Worm (Caenorhabditis elegans) whole organism, early embryonic: ENCODE measurements around the gene sre-35.

ENCODE experiments used
- B0310.2 ChIP-seq: sonication (generic microtip); optimal IDR thresholded peaks from 2 replicates; lab custom pipeline; 2016; ENCODE audit warnings: mild to moderate bottlenecking, missing genetic modification characterization, missing compliant biosample characterization
- F13C5.2 ChIP-seq: sonication (generic microtip); optimal IDR thresholded peaks from 2 replicates; lab custom pipeline; 2017; ENCODE audit warnings: mild to moderate bottlenecking, missing genetic modification characterization, inconsistent platforms, missing compliant biosample characterization
- aly-1 ChIP-seq: sonication (generic microtip); optimal IDR thresholded peaks from 2 replicates; lab custom pipeline; 2016; ENCODE audit warnings: missing genetic modification characterization, missing compliant biosample characterization
- ama-1 ChIP-seq: fragments of 150-350 bp; optimal IDR thresholded peaks from 2 replicates; lab custom pipeline; 2014
- ceh-13 ChIP-seq: fragments of 200-800 bp; sonication (Bioruptor generic); optimal IDR thresholded peaks from 2 replicates; lab custom pipeline; 2018; ENCODE audit warnings: mild to moderate bottlenecking, missing genetic modification characterization, missing compliant biosample characterization
- ceh-36 ChIP-seq: sonication (generic microtip); optimal IDR thresholded peaks from 2 replicates; lab custom pipeline; 2016; ENCODE audit warnings: missing genetic modification characterization, inconsistent platforms, missing compliant biosample characterization
- ets-7 ChIP-seq: sonication (generic microtip); optimal IDR thresholded peaks from 2 replicates; lab custom pipeline; 2016; ENCODE audit warnings: missing genotype, missing genetic modification characterization, missing compliant biosample characterization
- flt-1 ChIP-seq: fragments of 200-800 bp; sonication (Bioruptor generic); IDR thresholded peaks from 2 replicates; pipeline ENCODE4 v1.3.6; 2022; ENCODE audit warnings: missing genetic modification characterization, missing compliant biosample characterization
- hmbx-1 ChIP-seq: sonication (generic microtip); optimal IDR thresholded peaks from 2 replicates; lab custom pipeline; 2016; ENCODE audit warnings: mild to moderate bottlenecking, missing genetic modification characterization, missing compliant biosample characterization
- hmg-4 ChIP-seq: fragments of 200-800 bp; sonication (Bioruptor generic); optimal IDR thresholded peaks from 2 replicates; lab custom pipeline; 2018; ENCODE audit warnings: mild to moderate bottlenecking, missing genetic modification characterization, missing compliant biosample characterization
- hnd-1 ChIP-seq: sonication (generic microtip); optimal IDR thresholded peaks from 2 replicates; lab custom pipeline; 2016; ENCODE audit warnings: missing genetic modification characterization, missing compliant biosample characterization
- pes-1 ChIP-seq: fragments of 200-800 bp; sonication (Bioruptor generic); IDR thresholded peaks from 2 replicates; pipeline ENCODE4 v1.3.6; 2022; ENCODE audit warnings: missing genetic modification reagents, missing genetic modification characterization, missing compliant biosample characterization
- scrt-1 ChIP-seq: fragments of 200-800 bp; sonication (Bioruptor generic); IDR thresholded peaks from 2 replicates; pipeline ENCODE4 v1.3.6; 2022; ENCODE audit warnings: missing genetic modification characterization, missing compliant biosample characterization
- sea-1 ChIP-seq: fragments of 200-800 bp; sonication (Bioruptor generic); conservative IDR thresholded peaks from 2 replicates; pipeline ENCODE4 v1.3.6; 2022; ENCODE audit warnings: missing genetic modification characterization, missing compliant biosample characterization
- tbx-11 ChIP-seq: fragments of 200-800 bp; sonication (Bioruptor generic); IDR thresholded peaks from 2 replicates; pipeline ENCODE4 v1.3.6; 2022; ENCODE audit warnings: missing genetic modification characterization, missing compliant biosample characterization
- tbx-37 ChIP-seq: fragments of 200-800 bp; sonication (Bioruptor generic); conservative IDR thresholded peaks from 2 replicates; pipeline ENCODE4 v1.3.6; 2022; ENCODE audit warnings: missing genetic modification reagents, missing genetic modification characterization, missing compliant biosample characterization
- tra-4 ChIP-seq: sonication (generic microtip); optimal IDR thresholded peaks from 2 replicates; lab custom pipeline; 2017; ENCODE audit warnings: missing genetic modification characterization, missing compliant biosample characterization

Gene sre-35

ce11 chrII:12485060-12485459, 32.4 kb upstream of the sre-35 start, which contains the start of gene F15A4.10:
TSS of gene F15A4.10 (minus strand) at chrII:12485160.
- TF ChIP-seq hmg-4 (GFP tag; lab: Kevin White, UChicago) (no peak), aly-1 (no peak), hnd-1 (tag; lab: Kevin White, UChicago) (no peak), tbx-11 (GFP tag; lab: Robert Waterston, UW) (no peak), B0310.2 (tag; lab: Kevin White, UChicago) (no peak), ceh-13 (GFP tag; lab: Kevin White, UChicago) (no peak), tra-4 (tag; lab: Kevin White, UChicago) (no peak), flt-1 (no peak), ceh-36 (no peak), pes-1 (GFP tag; lab: Robert Waterston, UW) (no peak), ets-7 (tag; lab: Kevin White, UChicago) (no peak), F13C5.2 (tag; lab: Kevin White, UChicago) (no peak), scrt-1 (GFP tag; lab: Robert Waterston, UW) (no peak), sea-1 (GFP tag; lab: Robert Waterston, UW) (no peak), tbx-37 (GFP tag; lab: Robert Waterston, UW) (no peak), hmbx-1 (tag; lab: Kevin White, UChicago) (no peak)

DNA sequence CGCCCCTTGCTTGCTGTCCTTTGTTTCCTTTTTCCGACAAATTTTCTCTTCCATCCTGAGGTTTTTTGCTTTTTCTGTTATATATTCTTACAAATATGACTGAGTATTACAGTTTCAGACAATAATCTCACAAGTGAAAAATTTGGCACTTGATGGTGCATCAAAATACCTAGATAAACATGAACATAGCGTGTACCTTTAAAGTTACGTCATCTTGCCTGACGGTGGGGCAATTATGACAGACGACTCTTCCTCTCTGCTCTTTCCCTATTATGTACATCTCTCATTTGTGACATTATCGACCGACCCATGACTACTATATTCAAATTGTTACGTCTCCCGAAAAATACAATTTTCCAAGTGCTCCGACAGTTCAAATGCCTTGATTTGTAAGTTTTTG, 30.0 kb upstream of the sre-35 start, which contains the start of gene fbxb-102:
fbxb-102 (plus strand) TSS at position 301 of the 400 bp plus-strand sequence.
- TF ChIP-seq hmg-4 (GFP tag; lab: Kevin White, UChicago) (no peak), aly-1 (no peak), tbx-37 (GFP tag; lab: Robert Waterston, UW) (no peak), ceh-13 (GFP tag; lab: Kevin White, UChicago) (no peak), sea-1 (GFP tag; lab: Robert Waterston, UW) (no peak), hnd-1 (tag; lab: Kevin White, UChicago) (no peak), ceh-36 (no peak), flt-1 (no peak), scrt-1 (GFP tag; lab: Robert Waterston, UW) (no peak), ama-1 (lab: Kevin White, UChicago) (no peak), ets-7 (tag; lab: Kevin White, UChicago) (no peak), tra-4 (tag; lab: Kevin White, UChicago) (no peak), tbx-11 (GFP tag; lab: Robert Waterston, UW) (no peak), pes-1 (GFP tag; lab: Robert Waterston, UW) (no peak), F13C5.2 (tag; lab: Kevin White, UChicago) (no peak), hmbx-1 (tag; lab: Kevin White, UChicago) (no peak), B0310.2 (tag; lab: Kevin White, UChicago) (no peak)

ce11 chrII:12481645-12482044, 29.0 kb upstream of the sre-35 start:
- TF ChIP-seq F13C5.2 (tag; lab: Kevin White, UChicago) (no peak), tbx-37 (GFP tag; lab: Robert Waterston, UW) (no peak), sea-1 (GFP tag; lab: Robert Waterston, UW) (no peak), scrt-1 (GFP tag; lab: Robert Waterston, UW) (no peak), hmg-4 (GFP tag; lab: Kevin White, UChicago) (no peak), ama-1 (lab: Kevin White, UChicago) (no peak), ceh-36 (no peak), aly-1 (no peak), hnd-1 (tag; lab: Kevin White, UChicago) (no peak), B0310.2 (tag; lab: Kevin White, UChicago) (no peak), tra-4 (tag; lab: Kevin White, UChicago) (no peak), tbx-11 (GFP tag; lab: Robert Waterston, UW) (no peak), flt-1 (no peak), ceh-13 (GFP tag; lab: Kevin White, UChicago) (no peak), hmbx-1 (tag; lab: Kevin White, UChicago) (no peak), pes-1 (GFP tag; lab: Robert Waterston, UW) (no peak), ets-7 (tag; lab: Kevin White, UChicago) (no peak)

ce11 chrII:12480811-12481210, 28.2 kb upstream of the sre-35 start, which contains the start of gene arrd-9:
TSS of gene arrd-9 (minus strand) at chrII:12480911.
- no peak for TF ChIP-seq B0310.2 (tag; lab: Kevin White, UChicago)
- TF ChIP-seq ceh-13 (GFP tag; lab: Kevin White, UChicago) = no peak
- no peak for TF ChIP-seq tbx-11 (GFP tag; lab: Robert Waterston, UW)
- TF ChIP-seq scrt-1 (GFP tag; lab: Robert Waterston, UW) = no peak
- TF ChIP-seq hmbx-1 (tag; lab: Kevin White, UChicago) = no peak
- no peak for TF ChIP-seq F13C5.2 (tag; lab: Kevin White, UChicago)
- TF ChIP-seq tra-4 (tag; lab: Kevin White, UChicago) = no peak
- TF ChIP-seq flt-1 = no peak
- no peak for TF ChIP-seq tbx-37 (GFP tag; lab: Robert Waterston, UW)

DNA sequence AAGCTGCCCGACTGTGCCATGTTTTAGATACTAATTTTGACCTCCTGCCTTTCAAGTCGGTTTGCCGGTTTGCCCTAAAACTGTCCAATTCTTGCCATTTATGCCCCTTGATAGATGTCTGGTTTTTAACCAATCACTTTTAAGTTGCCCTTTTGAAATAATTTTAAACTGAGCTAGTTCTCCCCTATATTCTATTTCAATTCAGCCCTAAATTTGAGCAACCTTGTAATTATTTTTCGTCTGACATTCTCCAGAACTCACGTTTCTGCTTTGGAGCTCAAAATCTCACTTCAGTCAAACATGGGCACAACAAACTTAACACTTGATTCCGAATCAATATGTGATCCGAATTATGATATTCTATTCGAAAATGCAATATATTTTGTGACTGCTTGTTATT, 20.8 kb upstream of the sre-35 start, which contains the start of gene srg-17:
srg-17 (plus strand) TSS at position 301 of the 400 bp plus-strand sequence.
- no peak for TF ChIP-seq scrt-1 (GFP tag; lab: Robert Waterston, UW)
- TF ChIP-seq B0310.2 (tag; lab: Kevin White, UChicago) = no peak
- no peak for TF ChIP-seq aly-1

- TF ChIP-seq aly-1 = no peak
- TF ChIP-seq ets-7 (tag; lab: Kevin White, UChicago) = no peak
Measured at ce11 chrII:12471138-12471855, 18.6 kb upstream of the sre-35 start, which contains the start of the genes F15A4.5 and phat-8. TSS of gene F15A4.5 (minus strand) at chrII:12471238. TSS of gene phat-8 (plus strand) at chrII:12471805.

- TF ChIP-seq ceh-36 (peak; percentile 63), F13C5.2 (tag; lab: Kevin White, UChicago) (no peak), ets-7 (tag; lab: Kevin White, UChicago) (no peak)
Measured at ce11 chrII:12467047-12467446, 14.4 kb upstream of the sre-35 start, which contains the start of gene srg-16. TSS of gene srg-16 (plus strand) at chrII:12467133.
